Comparison of ENCODE assay signal across 1 fruit fly cellular context in the genomic region with DNA sequence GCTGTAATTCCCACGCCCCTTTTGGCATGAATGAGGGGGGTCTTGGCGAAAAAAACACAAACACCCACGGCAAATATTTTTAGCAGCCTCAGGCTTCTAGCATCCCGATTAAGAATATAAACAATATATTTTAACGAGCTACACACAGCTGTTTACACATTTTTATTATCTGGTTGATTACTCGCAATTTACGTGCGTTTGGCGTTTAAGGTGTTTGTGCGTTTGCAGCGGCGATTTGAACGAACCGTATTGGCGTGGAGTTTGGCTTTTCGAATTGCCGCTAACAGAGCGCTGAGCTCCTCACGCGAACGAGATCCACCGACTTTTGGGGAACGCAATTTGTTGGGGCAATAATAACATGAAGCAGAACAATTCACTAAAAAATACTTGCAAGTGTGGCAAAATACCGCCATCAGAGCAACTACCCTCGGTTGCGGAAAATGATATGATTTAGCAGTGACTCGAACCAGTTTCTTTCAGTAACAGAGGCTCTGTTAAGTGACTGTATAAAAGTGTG.
TF ChIP-seq lines count a peak whose summit lies in the region.

A gene (minus strand): TSS at position 321 of the 517 bp plus-strand sequence.

TF ChIP-seq in whole organism, embryonic, 481 proteins besides CTCF, POLR2A, EP300 and RAD21 (continued from another document and continues in another):
- TF ChIP-seq CG3281 (GFP tag; optimal IDR thresholded peaks at IDR 0.05; lab: Kevin White, UChicago) (peak; percentile 51), CG18262 (tag; optimal IDR thresholded peaks at IDR 0.05; lab: Kevin White, UChicago) (peak; percentile 11), Atf6 (GFP tag; IDR thresholded peaks at IDR 0.05; lab: Robert Waterston, UW) (peak; percentile 68), CG17829 (tag; optimal IDR thresholded peaks at IDR 0.05; lab: Kevin White, UChicago) (peak; percentile 53), CG14441 (GFP tag; IDR thresholded peaks at IDR 0.05; lab: Robert Waterston, UW) (peak; percentile 16; the same call in 1 of the 2 replicates), bigmax (GFP tag; optimal IDR thresholded peaks at IDR 0.05; lab: Kevin White, UChicago) (peak; percentile 49), cg (GFP tag; optimal IDR thresholded peaks at IDR 0.05; lab: Kevin White, UChicago) (peak; percentile 38), ato (GFP tag; IDR thresholded peaks at IDR 0.05; lab: Robert Waterston, UW; ENCODE audit: partially characterized antibody) (peak; percentile 58; the same call in 1 of the 2 replicates), CG7839 (tag; optimal IDR thresholded peaks at IDR 0.05; lab: Kevin White, UChicago) (peak; percentile 37), CG6689 (GFP tag; IDR thresholded peaks at IDR 0.05; lab: Robert Waterston, UW) (0 out of 2 replicates have a peak, but pooled peaks have one; percentile 12), CG14014 (GFP tag; IDR thresholded peaks at IDR 0.05; lab: Robert Waterston, UW) (peak; percentile 58; the same call in 1 of the 2 replicates), klu (GFP tag; IDR thresholded peaks at IDR 0.05; lab: Robert Waterston, UW) (no peak), chm (GFP tag; IDR thresholded peaks at IDR 0.05; lab: Robert Waterston, UW) (peak; percentile 83), CG17359 (tag; optimal IDR thresholded peaks at IDR 0.05; lab: Kevin White, UChicago) (no peak), Hey (tag; optimal IDR thresholded peaks at IDR 0.05; lab: Kevin White, UChicago) (no peak), HHEX (GFP tag; optimal IDR thresholded peaks at IDR 0.05; lab: Kevin White, UChicago) (peak; percentile 52), CG14667 (GFP tag; IDR thresholded peaks at IDR 0.05; lab: Robert Waterston, UW) (no peak), tx (GFP tag; optimal IDR thresholded peaks at IDR 0.05; lab: Kevin White, UChicago) (peak; percentile 11), MTF-1 (GFP tag; optimal IDR thresholded peaks at IDR 0.05; lab: Kevin White, UChicago; ENCODE audit: borderline replicate concordance) (peak; percentile 43), gro (GFP tag; optimal IDR thresholded peaks at IDR 0.05; lab: Kevin White, UChicago) (peak; percentile 78), CG13424 (tag; optimal IDR thresholded peaks at IDR 0.05; lab: Kevin White, UChicago) (peak; percentile 17), shn (GFP tag; optimal IDR thresholded peaks at IDR 0.05; lab: Kevin White, UChicago) (no peak), CG15479 (GFP tag; optimal IDR thresholded peaks at IDR 0.05; lab: Kevin White, UChicago) (no peak), CG34376 (GFP tag; optimal IDR thresholded peaks at IDR 0.05; lab: Kevin White, UChicago) (peak; percentile 72), CG12744 (GFP tag; optimal IDR thresholded peaks at IDR 0.05; lab: Kevin White, UChicago) (peak; percentile 41), CG9727 (GFP tag; optimal IDR thresholded peaks at IDR 0.05; lab: Kevin White, UChicago) (no peak), odd (GFP tag; optimal IDR thresholded peaks at IDR 0.05; lab: Kevin White, UChicago) (peak; percentile 56), exex (tag; optimal IDR thresholded peaks at IDR 0.05; lab: Kevin White, UChicago) (peak; percentile 2), Rfx (GFP tag; IDR thresholded peaks at IDR 0.05; lab: Robert Waterston, UW) (peak; percentile 67), unpg (GFP tag; optimal IDR thresholded peaks at IDR 0.05; lab: Kevin White, UChicago) (peak; percentile 3), CG12769 (tag; optimal IDR thresholded peaks at IDR 0.05; lab: Kevin White, UChicago) (peak; percentile 78), phol (tag; optimal IDR thresholded peaks at IDR 0.05; lab: Kevin White, UChicago) (peak; percentile 61), Fer3 (tag; optimal IDR thresholded peaks at IDR 0.05; lab: Kevin White, UChicago) (peak; percentile 37), CG9817 (tag; optimal IDR thresholded peaks at IDR 0.05; lab: Kevin White, UChicago) (no peak), CG15601 (tag; optimal IDR thresholded peaks at IDR 0.05; lab: Kevin White, UChicago) (peak; percentile 51), eyg (GFP tag; optimal IDR thresholded peaks at IDR 0.05; lab: Kevin White, UChicago) (peak; percentile 20), CG7745 (tag; optimal IDR thresholded peaks at IDR 0.05; lab: Kevin White, UChicago) (no peak), Dbx (GFP tag; IDR thresholded peaks at IDR 0.05; lab: Robert Waterston, UW) (peak; percentile 67; the same call in 2 of the 3 replicates), Trl (optimal IDR thresholded peaks at IDR 0.05; lab: Kevin White, UChicago) (no peak), Trl (GFP tag; optimal IDR thresholded peaks at IDR 0.05; lab: Kevin White, UChicago) (peak; percentile 30), BEAF-32 (GFP tag; optimal IDR thresholded peaks at IDR 0.05; lab: Kevin White, UChicago) (peak; percentile 55), nmo (GFP tag; optimal IDR thresholded peaks at IDR 0.05; lab: Kevin White, UChicago) (peak; percentile 41), CG32767 (GFP tag; IDR thresholded peaks at IDR 0.05; lab: Robert Waterston, UW) (no peak), btn (GFP tag; optimal IDR thresholded peaks at IDR 0.05; lab: Kevin White, UChicago) (peak; percentile 14), otp (GFP tag; IDR thresholded peaks at IDR 0.05; lab: Robert Waterston, UW) (0 out of 3 replicates have a peak, but pooled peaks have one; percentile 20), trem (tag; optimal IDR thresholded peaks at IDR 0.05; lab: Kevin White, UChicago) (peak; percentile 77), Mrtf (GFP tag; IDR thresholded peaks at IDR 0.05; lab: Robert Waterston, UW) (no peak), Dfd (GFP tag; optimal IDR thresholded peaks at IDR 0.05; lab: Kevin White, UChicago) (no peak), vvl (GFP tag; IDR thresholded peaks at IDR 0.05; lab: Robert Waterston, UW) (peak; percentile 50; the same call in 1 of the 2 replicates), CG13287 (GFP tag; IDR thresholded peaks at IDR 0.05; lab: Robert Waterston, UW; ENCODE audit: partially characterized antibody) (peak; percentile 63), Abd-B (GFP tag; optimal IDR thresholded peaks at IDR 0.05; lab: Kevin White, UChicago) (peak; percentile 54), CG10267 (tag; optimal IDR thresholded peaks at IDR 0.05; lab: Kevin White, UChicago) (peak; percentile 76), CG10462 (GFP tag; optimal IDR thresholded peaks at IDR 0.05; lab: Kevin White, UChicago) (no peak), CG2678 (tag; optimal IDR thresholded peaks at IDR 0.05; lab: Kevin White, UChicago) (peak; percentile 58), Ets97D (GFP tag; optimal IDR thresholded peaks at IDR 0.05; lab: Kevin White, UChicago) (peak; percentile 84), CrebB (tag; optimal IDR thresholded peaks at IDR 0.05; lab: Kevin White, UChicago) (peak; percentile 34), CG6854 (GFP tag; optimal IDR thresholded peaks at IDR 0.05; lab: Kevin White, UChicago) (peak; percentile 58), CG13624 (GFP tag; optimal IDR thresholded peaks at IDR 0.05; lab: Kevin White, UChicago) (peak; percentile 68), Hsf (GFP tag; optimal IDR thresholded peaks at IDR 0.05; lab: Kevin White, UChicago) (peak; percentile 6), gsb-n (tag; optimal IDR thresholded peaks at IDR 0.05; lab: Kevin White, UChicago) (peak; percentile 35), CG3163 (GFP tag; optimal IDR thresholded peaks at IDR 0.05; lab: Kevin White, UChicago) (peak; percentile 51), CG11504 (tag; optimal IDR thresholded peaks at IDR 0.05; lab: Kevin White, UChicago) (peak; percentile 61), CG13775 (GFP tag; optimal IDR thresholded peaks at IDR 0.05; lab: Kevin White, UChicago) (no peak), lilli (GFP tag; optimal IDR thresholded peaks at IDR 0.05; lab: Kevin White, UChicago) (peak; percentile 14), salm (tag; optimal IDR thresholded peaks at IDR 0.05; lab: Kevin White, UChicago) (peak; percentile 18), dm (GFP tag; optimal IDR thresholded peaks at IDR 0.05; lab: Kevin White, UChicago) (peak; percentile 27), bcd (GFP tag; optimal IDR thresholded peaks at IDR 0.05; lab: Kevin White, UChicago) (peak; percentile 14), MESR4 (GFP tag; optimal IDR thresholded peaks at IDR 0.05; lab: Kevin White, UChicago) (peak; percentile 62), CG15073 (GFP tag; optimal IDR thresholded peaks at IDR 0.05; lab: Kevin White, UChicago) (no peak), oc (tag; optimal IDR thresholded peaks at IDR 0.05; lab: Kevin White, UChicago) (peak; percentile 54), Adf1 (GFP tag; IDR thresholded peaks at IDR 0.05; lab: Robert Waterston, UW) (peak; percentile 59; the same call in 1 of the 2 replicates), CG7987 (GFP tag; optimal IDR thresholded peaks at IDR 0.05; lab: Kevin White, UChicago) (peak; percentile 74), Dad (GFP tag; optimal IDR thresholded peaks at IDR 0.05; lab: Kevin White, UChicago) (peak; percentile 30), CG6175 (GFP tag; IDR thresholded peaks at IDR 0.05; lab: Robert Waterston, UW) (no peak), NfI (GFP tag; optimal IDR thresholded peaks at IDR 0.05; lab: Kevin White, UChicago) (peak; percentile 35), CG8765 (GFP tag; IDR thresholded peaks at IDR 0.05; lab: Robert Waterston, UW) (no peak), CG5245 (GFP tag; optimal IDR thresholded peaks at IDR 0.05; lab: Kevin White, UChicago) (no peak), zen (tag; optimal IDR thresholded peaks at IDR 0.05; lab: Kevin White, UChicago) (peak; percentile 36), NFAT (GFP tag; IDR thresholded peaks at IDR 0.05; lab: Robert Waterston, UW) (peak; percentile 44; the same call in 1 of the 2 replicates), D19B (GFP tag; optimal IDR thresholded peaks at IDR 0.05; lab: Kevin White, UChicago) (no peak), Kr (GFP tag; optimal IDR thresholded peaks at IDR 0.05; lab: Kevin White, UChicago) (no peak), CG17361 (GFP tag; IDR thresholded peaks at IDR 0.05; lab: Robert Waterston, UW) (peak; percentile 34; the same call in 1 of the 3 replicates), CG2875 (GFP tag; optimal IDR thresholded peaks at IDR 0.05; lab: Kevin White, UChicago) (no peak), luna (GFP tag; optimal IDR thresholded peaks at IDR 0.05; lab: Kevin White, UChicago) (peak; percentile 61), Oli (tag; optimal IDR thresholded peaks at IDR 0.05; lab: Kevin White, UChicago) (no peak), slp2 (GFP tag; optimal IDR thresholded peaks at IDR 0.05; lab: Kevin White, UChicago) (peak; percentile 13), repo (GFP tag; optimal IDR thresholded peaks at IDR 0.05; lab: Kevin White, UChicago) (peak; percentile 57), Eip74EF (GFP tag; optimal IDR thresholded peaks at IDR 0.05; lab: Kevin White, UChicago) (no peak), hth (optimal IDR thresholded peaks at IDR 0.05; lab: Kevin White, UChicago) (no peak), CoRest (tag; optimal IDR thresholded peaks at IDR 0.05; lab: Kevin White, UChicago) (peak; percentile 47), Ada2b (GFP tag; IDR thresholded peaks at IDR 0.05; lab: Robert Waterston, UW) (no peak), Ssrp (tag; optimal IDR thresholded peaks at IDR 0.05; lab: Kevin White, UChicago) (no peak), Ptx1 (GFP tag; IDR thresholded peaks at IDR 0.05; lab: Robert Waterston, UW) (no peak), cad (GFP tag; optimal IDR thresholded peaks at IDR 0.05; lab: Kevin White, UChicago) (peak; percentile 4), Mad (GFP tag; optimal IDR thresholded peaks at IDR 0.05; lab: Kevin White, UChicago) (peak; percentile 51), CG12659 (GFP tag; optimal IDR thresholded peaks at IDR 0.05; lab: Kevin White, UChicago) (peak; percentile 83), ewg (GFP tag; optimal IDR thresholded peaks at IDR 0.05; lab: Kevin White, UChicago) (no peak), caup (GFP tag; optimal IDR thresholded peaks at IDR 0.05; lab: Kevin White, UChicago; ENCODE audit: severe bottlenecking) (peak; percentile 62), Pdp1 (GFP tag; optimal IDR thresholded peaks at IDR 0.05; lab: Kevin White, UChicago) (peak in 1 of 2 experiments; percentile 72), emc (GFP tag; optimal IDR thresholded peaks at IDR 0.05; lab: Kevin White, UChicago) (no peak), pzg (GFP tag; optimal IDR thresholded peaks at IDR 0.05; lab: Kevin White, UChicago) (peak; percentile 99), CG42726 (GFP tag; IDR thresholded peaks at IDR 0.05; lab: Robert Waterston, UW; ENCODE audit: partially characterized antibody) (peak; percentile 63; the same call in 1 of the 2 replicates), Bgb (GFP tag; IDR thresholded peaks at IDR 0.05; lab: Robert Waterston, UW; ENCODE audit: partially characterized antibody) (peak; percentile 79), CG6272 (GFP tag; IDR thresholded peaks at IDR 0.05; lab: Robert Waterston, UW) (0 out of 2 replicates have a peak, but pooled peaks have one; percentile 8), sqz (GFP tag; optimal IDR thresholded peaks at IDR 0.05; lab: Kevin White, UChicago) (peak; percentile 60), CG4730 (GFP tag; IDR thresholded peaks at IDR 0.05; lab: Robert Waterston, UW) (no peak), CG12942 (GFP tag; optimal IDR thresholded peaks at IDR 0.05; lab: Kevin White, UChicago) (no peak), nom (GFP tag; optimal IDR thresholded peaks at IDR 0.05; lab: Kevin White, UChicago) (peak; percentile 39), CG11723 (GFP tag; optimal IDR thresholded peaks at IDR 0.05; lab: Kevin White, UChicago) (peak; percentile 29), CHES-1-like (GFP tag; optimal IDR thresholded peaks at IDR 0.05; lab: Kevin White, UChicago) (peak; percentile 37), CG31365 (tag; optimal IDR thresholded peaks at IDR 0.05; lab: Kevin White, UChicago) (peak; percentile 44), CG10147 (GFP tag; optimal IDR thresholded peaks at IDR 0.05; lab: Kevin White, UChicago) (peak; percentile 73), lab (GFP tag; optimal IDR thresholded peaks at IDR 0.05; lab: Kevin White, UChicago) (peak; percentile 73), wek (GFP tag; optimal IDR thresholded peaks at IDR 0.05; lab: Kevin White, UChicago) (peak; percentile 50), CG10979 (tag; optimal IDR thresholded peaks at IDR 0.05; lab: Kevin White, UChicago) (peak; percentile 8), CG4328 (GFP tag; optimal IDR thresholded peaks at IDR 0.05; lab: Kevin White, UChicago) (peak; percentile 5), toy (GFP tag; IDR thresholded peaks at IDR 0.05; lab: Robert Waterston, UW) (no peak), CG8089 (GFP tag; optimal IDR thresholded peaks at IDR 0.05; lab: Kevin White, UChicago) (no peak), Ets65A (GFP tag; lab: Kevin White, UChicago) (peak; percentile 82), CG15011 (GFP tag; optimal IDR thresholded peaks at IDR 0.05; lab: Kevin White, UChicago) (no peak), HLH4C (GFP tag; IDR thresholded peaks at IDR 0.05; lab: Robert Waterston, UW; ENCODE audit: partially characterized antibody) (peak; percentile 50; the same call in 1 of the 3 replicates), Awh (GFP tag; IDR thresholded peaks at IDR 0.05; lab: Robert Waterston, UW) (peak; percentile 57; the same call in 1 of the 2 replicates), gem (tag; optimal IDR thresholded peaks at IDR 0.05; lab: Kevin White, UChicago) (no peak)
